Fruit fly (Drosophila melanogaster): ENCODE results near the gene CG13692.

CG13692 gene

DNA sequence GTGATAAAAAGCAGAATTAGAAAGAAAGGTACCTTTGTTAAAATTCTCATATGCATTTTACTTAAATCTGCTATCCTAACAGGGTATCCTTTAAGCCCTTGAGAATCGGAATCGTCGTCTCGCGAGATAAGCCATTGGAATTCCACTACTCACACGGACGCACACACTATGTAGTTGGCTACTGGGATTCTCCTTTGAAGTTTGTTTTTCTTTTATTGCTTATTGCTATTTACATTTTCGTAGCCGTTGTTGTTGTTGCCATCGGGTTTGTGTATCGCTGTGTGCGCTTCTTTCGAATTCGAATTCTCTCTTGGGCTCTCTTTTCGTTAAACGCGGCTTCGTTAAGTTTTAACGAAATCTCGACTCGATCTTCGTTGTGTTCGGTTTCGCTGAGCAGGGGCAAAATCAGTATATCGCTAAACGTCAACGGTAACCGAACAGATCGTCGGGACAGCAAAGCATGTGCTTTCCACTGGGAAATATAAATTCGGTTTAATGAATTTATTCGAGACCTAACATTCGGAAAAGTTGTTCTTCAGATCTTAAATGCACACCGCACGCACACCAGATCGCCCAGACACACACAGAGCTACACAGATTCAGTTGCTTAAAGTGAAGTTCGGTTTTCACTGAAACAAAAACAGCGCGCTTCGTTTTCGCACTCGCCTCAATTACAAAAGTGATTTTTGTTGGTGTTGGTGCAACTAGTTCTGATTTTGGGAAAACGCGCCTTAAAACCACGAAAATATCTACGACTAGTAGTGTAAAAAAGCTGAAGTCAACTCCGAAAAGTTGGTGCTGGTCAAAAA, 9.5 kb downstream of the CG13692 start, which contains the start of gene ex (continued):
- TF ChIP-seq CG34376 (GFP tag; optimal IDR thresholded peaks at IDR 0.05) = peak; percentile 76
- no peak; the same call in 1 of the 2 replicates for TF ChIP-seq ara (GFP tag; IDR thresholded peaks at IDR 0.05)
- 0 out of 2 replicates have a peak, but pooled peaks have one; percentile 26 for TF ChIP-seq Nf-YA (GFP tag; IDR thresholded peaks at IDR 0.05)
- no peak for TF ChIP-seq D (optimal IDR thresholded peaks at IDR 0.05)
- peak; percentile 14 for TF ChIP-seq D (GFP tag; optimal IDR thresholded peaks at IDR 0.05)
- no peak for TF ChIP-seq CG5245 (GFP tag; optimal IDR thresholded peaks at IDR 0.05)
- TF ChIP-seq CG8089 (GFP tag; optimal IDR thresholded peaks at IDR 0.05) = peak; percentile 40
- peak; percentile 25 for TF ChIP-seq Side (GFP tag; optimal IDR thresholded peaks at IDR 0.05)
- TF ChIP-seq CG16779 (GFP tag; IDR thresholded peaks at IDR 0.05) = no peak
- TF ChIP-seq CG17829 (tag; optimal IDR thresholded peaks at IDR 0.05) = peak; percentile 65
- peak; percentile 61 for TF ChIP-seq cad (GFP tag; optimal IDR thresholded peaks at IDR 0.05)
- peak; percentile 54 for TF ChIP-seq Fer3 (tag; optimal IDR thresholded peaks at IDR 0.05)
- TF ChIP-seq Ptx1 (GFP tag; IDR thresholded peaks at IDR 0.05) = no peak
- TF ChIP-seq slbo (GFP tag; IDR thresholded peaks at IDR 0.05) = no peak
- peak; percentile 29 for TF ChIP-seq CG33213 (GFP tag; optimal IDR thresholded peaks at IDR 0.05)
- no peak for TF ChIP-seq CG34422 (GFP tag; IDR thresholded peaks at IDR 0.05)
- no peak for TF ChIP-seq Mrtf (GFP tag; IDR thresholded peaks at IDR 0.05)
- TF ChIP-seq MBD-R2 (GFP tag; IDR thresholded peaks at IDR 0.05) = no peak; the same call in 1 of the 2 replicates
- no peak for TF ChIP-seq CG11085 (GFP tag; IDR thresholded peaks at IDR 0.05)
- peak; percentile 38 for TF ChIP-seq grau (tag; optimal IDR thresholded peaks at IDR 0.05)
- TF ChIP-seq CoRest (tag; optimal IDR thresholded peaks at IDR 0.05) = peak; percentile 41
- TF ChIP-seq ATbp (GFP tag; optimal IDR thresholded peaks at IDR 0.05) = peak; percentile 90
- no peak for TF ChIP-seq vfl (GFP tag; optimal IDR thresholded peaks at IDR 0.05)
- TF ChIP-seq sr (GFP tag; IDR thresholded peaks at IDR 0.05) = 0 out of 3 replicates have a peak, but pooled peaks have one; percentile 21
- TF ChIP-seq zfh2 (GFP tag; optimal IDR thresholded peaks at IDR 0.05) = no peak
- TF ChIP-seq CG8281 (tag; optimal IDR thresholded peaks at IDR 0.05) = peak; percentile 23
- peak; percentile 13 for TF ChIP-seq NK7.1 (GFP tag; optimal IDR thresholded peaks at IDR 0.05)
- TF ChIP-seq CG11093 (GFP tag; IDR thresholded peaks at IDR 0.05) = no peak
- TF ChIP-seq CG5180 (GFP tag; optimal IDR thresholded peaks at IDR 0.05) = peak; percentile 69
- TF ChIP-seq HmgD (GFP tag; optimal IDR thresholded peaks at IDR 0.05) = peak; percentile 22
- TF ChIP-seq CG14014 (GFP tag; IDR thresholded peaks at IDR 0.05) = peak; percentile 67; the same call in 1 of the 2 replicates
- TF ChIP-seq peb (GFP tag; IDR thresholded peaks at IDR 0.05) = no peak
- no peak for TF ChIP-seq CG17328 (GFP tag; IDR thresholded peaks at IDR 0.05)
- no peak for TF ChIP-seq Ets97D (GFP tag; optimal IDR thresholded peaks at IDR 0.05)
- no peak for TF ChIP-seq bigmax (GFP tag; optimal IDR thresholded peaks at IDR 0.05)
- peak; percentile 63 for TF ChIP-seq mirr (GFP tag; optimal IDR thresholded peaks at IDR 0.05)
- TF ChIP-seq en (GFP tag; optimal IDR thresholded peaks at IDR 0.05) = peak; percentile 7
- peak; percentile 41 for TF ChIP-seq dmrt11E (tag; optimal IDR thresholded peaks at IDR 0.05)
- TF ChIP-seq CG12104 (GFP tag; optimal IDR thresholded peaks at IDR 0.05) = peak; percentile 55
- TF ChIP-seq CG9609 (GFP tag; optimal IDR thresholded peaks at IDR 0.05) = no peak
- TF ChIP-seq h (optimal IDR thresholded peaks at IDR 0.05) = no peak
- no peak for TF ChIP-seq Gsc (GFP tag; IDR thresholded peaks at IDR 0.05)
- TF ChIP-seq Fer1 (GFP tag; optimal IDR thresholded peaks at IDR 0.05) = peak; percentile 82
- peak; percentile 68 for TF ChIP-seq CG1233 (GFP tag; optimal IDR thresholded peaks at IDR 0.05)
- no peak for TF ChIP-seq H2.0 (GFP tag; IDR thresholded peaks at IDR 0.05)
- TF ChIP-seq CG10654 (GFP tag; optimal IDR thresholded peaks at IDR 0.05) = peak; percentile 9
- no peak for TF ChIP-seq ham (GFP tag; IDR thresholded peaks at IDR 0.05)
- TF ChIP-seq CG3065 (GFP tag; optimal IDR thresholded peaks at IDR 0.05) = no peak
- TF ChIP-seq CG11560 (tag; IDR thresholded peaks at IDR 0.05) = no peak
- TF ChIP-seq C15 (GFP tag; IDR thresholded peaks at IDR 0.05) = no peak
- no peak for TF ChIP-seq CG16813 (GFP tag; IDR thresholded peaks at IDR 0.05; ENCODE audit: partially characterized antibody)
- no peak for TF ChIP-seq wdn (GFP tag; IDR thresholded peaks at IDR 0.05)

All from whole organism, embryonic.